Worm (Caenorhabditis elegans): ENCODE measurements around the gene Y15E3A.4.
A peak's percentile ranks its signal among the peaks of the same experiment; 100 is the strongest.

Y15E3A.4 gene

ce11 chrX:15373415-15374048, 42.8 kb downstream of the Y15E3A.4 start (continued):
- TF ChIP-seq sma-9 (GFP tag; optimal IDR thresholded peaks at IDR 0.05) (peak; percentile 18), sma-9 (tag; optimal IDR thresholded peaks at IDR 0.05) (no peak)

- TF ChIP-seq blmp-1 (tag; optimal IDR thresholded peaks at IDR 0.05; ENCODE audit: insufficient read depth) (peak; percentile 51), sma-9 (GFP tag; optimal IDR thresholded peaks at IDR 0.05) (peak; percentile 2), sma-9 (tag; optimal IDR thresholded peaks at IDR 0.05) (no peak), elt-1 (tag; optimal IDR thresholded peaks at IDR 0.05) (peak; percentile 24), nhr-25 (tag; optimal IDR thresholded peaks at IDR 0.05) (peak; percentile 58), unc-62 (GFP tag; optimal IDR thresholded peaks at IDR 0.05) (no peak), sma-3 (GFP tag; optimal IDR thresholded peaks at IDR 0.05) (no peak), mbf-1 (tag; optimal IDR thresholded peaks at IDR 0.05) (no peak), nhr-21 (tag; optimal IDR thresholded peaks at IDR 0.05) (peak; percentile 55), ceh-82 (tag; optimal IDR thresholded peaks at IDR 0.05) (no peak), crh-2 (tag; optimal IDR thresholded peaks at IDR 0.05) (no peak), ztf-11 (tag; optimal IDR thresholded peaks at IDR 0.05) (no peak), nhr-129 (tag; optimal IDR thresholded peaks at IDR 0.05) (no peak), sem-4 (tag; optimal IDR thresholded peaks at IDR 0.05) (no peak), egl-27 (tag; optimal IDR thresholded peaks at IDR 0.05) (peak; percentile 35), nhr-77 (tag; optimal IDR thresholded peaks at IDR 0.05) (no peak), fos-1 (tag; optimal IDR thresholded peaks at IDR 0.05) (no peak)
Observed at ce11 chrX:15374668-15375208, 44.0 kb downstream of the Y15E3A.4 start.

ce11 chrX:15375299-15375698, 44.5 kb downstream of the Y15E3A.4 start:
- TF ChIP-seq nhr-25 (tag; optimal IDR thresholded peaks at IDR 0.05), result no peak
- TF ChIP-seq nhr-11 (tag; optimal IDR thresholded peaks at IDR 0.05), result no peak
- TF ChIP-seq C34F6.9 (tag; optimal IDR thresholded peaks at IDR 0.05), result no peak
- TF ChIP-seq nhr-21 (tag; optimal IDR thresholded peaks at IDR 0.05), result peak; percentile 46
- peak; percentile 61 for TF ChIP-seq fos-1 (tag; optimal IDR thresholded peaks at IDR 0.05)
- no peak for TF ChIP-seq nhr-77 (tag; optimal IDR thresholded peaks at IDR 0.05)
- no peak for TF ChIP-seq nhr-237 (tag; optimal IDR thresholded peaks at IDR 0.05)
- TF ChIP-seq nhr-6 (tag; optimal IDR thresholded peaks at IDR 0.05), result no peak
- TF ChIP-seq R02D3.7 (tag; optimal IDR thresholded peaks at IDR 0.05), result no peak
- TF ChIP-seq ama-1 (optimal IDR thresholded peaks at IDR 0.05), result no peak
- TF ChIP-seq crh-2 (tag; optimal IDR thresholded peaks at IDR 0.05), result no peak
- no peak for TF ChIP-seq ceh-16 (tag; optimal IDR thresholded peaks at IDR 0.05)
- peak; percentile 72 for TF ChIP-seq sma-9 (GFP tag; optimal IDR thresholded peaks at IDR 0.05)
- TF ChIP-seq sma-9 (tag; optimal IDR thresholded peaks at IDR 0.05), result no peak
- TF ChIP-seq ztf-11 (tag; optimal IDR thresholded peaks at IDR 0.05), result no peak
- TF ChIP-seq blmp-1 (tag; optimal IDR thresholded peaks at IDR 0.05; ENCODE audit: insufficient read depth), result peak; percentile 59
- TF ChIP-seq zag-1 (tag; optimal IDR thresholded peaks at IDR 0.05), result no peak
- no peak for TF ChIP-seq ZK546.5 (tag; optimal IDR thresholded peaks at IDR 0.05)
- TF ChIP-seq skn-1 (tag; optimal IDR thresholded peaks at IDR 0.05), result no peak
- no peak for TF ChIP-seq lin-11 (tag; optimal IDR thresholded peaks at IDR 0.05)
- peak; percentile 63 for TF ChIP-seq egl-27 (tag; optimal IDR thresholded peaks at IDR 0.05)

- TF ChIP-seq gmeb-1 (tag; optimal IDR thresholded peaks at IDR 0.05), result peak; percentile 19
- no peak for TF ChIP-seq lin-11 (tag; optimal IDR thresholded peaks at IDR 0.05)
- TF ChIP-seq mbf-1 (tag; optimal IDR thresholded peaks at IDR 0.05), result no peak
- peak; percentile 46 for TF ChIP-seq sma-9 (GFP tag; optimal IDR thresholded peaks at IDR 0.05)
- TF ChIP-seq sma-9 (tag; optimal IDR thresholded peaks at IDR 0.05), result no peak
- peak; percentile 61 for TF ChIP-seq nhr-129 (tag; optimal IDR thresholded peaks at IDR 0.05)
- peak; percentile 42 for TF ChIP-seq blmp-1 (tag; optimal IDR thresholded peaks at IDR 0.05; ENCODE audit: insufficient read depth)
- peak; percentile 72 for TF ChIP-seq F13H6.1 (tag; optimal IDR thresholded peaks at IDR 0.05)
- TF ChIP-seq fos-1 (tag; optimal IDR thresholded peaks at IDR 0.05), result peak; percentile 38
- TF ChIP-seq elt-1 (tag; optimal IDR thresholded peaks at IDR 0.05), result no peak
- TF ChIP-seq mdl-1 (tag; optimal IDR thresholded peaks at IDR 0.05), result peak in 1 of 2 experiments; percentile 9
- TF ChIP-seq snpc-4 (tag; optimal IDR thresholded peaks at IDR 0.05), result no peak
- peak in 1 of 2 experiments; percentile 20 for TF ChIP-seq lsy-2 (tag; optimal IDR thresholded peaks at IDR 0.05)
Observed at ce11 chrX:15376580-15376979, 45.8 kb downstream of the Y15E3A.4 start.

- TF ChIP-seq F13H6.1 (tag; optimal IDR thresholded peaks at IDR 0.05), result no peak
- no peak for TF ChIP-seq blmp-1 (tag; optimal IDR thresholded peaks at IDR 0.05; ENCODE audit: insufficient read depth)
- TF ChIP-seq elt-3 (tag; optimal IDR thresholded peaks at IDR 0.05), result no peak
- TF ChIP-seq ztf-11 (tag; optimal IDR thresholded peaks at IDR 0.05), result no peak
- TF ChIP-seq egl-27 (tag; optimal IDR thresholded peaks at IDR 0.05), result no peak
- TF ChIP-seq elt-1 (tag; optimal IDR thresholded peaks at IDR 0.05), result no peak
Observed at ce11 chrX:15377724-15378123, 47.0 kb downstream of the Y15E3A.4 start, which contains the start of gene svh-5. Gene svh-5, minus strand, starts transcription at chrX:15377824.

All from whole organism, L2 larva.